Fruit fly (Drosophila melanogaster) whole organism, embryonic: Measurements from ENCODE around the gene CG10254.

Source experiments
- B-H1 ChIP-seq: fragments of 200-800 bp; sonication (Bioruptor generic); IDR thresholded peaks from 3 replicates; pipeline ENCODE4 v1.3.6; 2022; ENCODE audit warnings: missing biosample characterization, missing genetic modification characterization
- CG10462 ChIP-seq: fragments of 200-800 bp; sonication (Bioruptor generic); optimal IDR thresholded peaks from 2 replicates; lab custom pipeline; 2016; ENCODE audit warnings: missing biosample characterization, missing genetic modification characterization
- CG10654 ChIP-seq: fragments of 200-800 bp; sonication (Bioruptor generic); optimal IDR thresholded peaks from 2 replicates; lab custom pipeline; 2016; ENCODE audit warnings: missing biosample characterization, missing genetic modification characterization
- CG10979 ChIP-seq: fragments of 200-800 bp; sonication (Bioruptor generic); optimal IDR thresholded peaks from 2 replicates; lab custom pipeline; 2018; ENCODE audit warnings: missing biosample characterization, mild to moderate bottlenecking, missing genetic modification characterization, moderate library complexity
- CG13123 ChIP-seq: fragments of 200-800 bp; sonication (Bioruptor generic); optimal IDR thresholded peaks from 2 replicates; lab custom pipeline; 2016; ENCODE audit warnings: missing biosample characterization, missing genetic modification characterization
- CG17328 ChIP-seq: fragments of 200-800 bp; sonication (Bioruptor generic); IDR thresholded peaks from 2 replicates; pipeline ENCODE4 v1.3.6; 2022; ENCODE audit warnings: missing biosample characterization, missing genetic modification characterization
- CG17802 ChIP-seq: fragments of 200-800 bp; sonication (Bioruptor generic); optimal IDR thresholded peaks from 2 replicates; lab custom pipeline; 2018; ENCODE audit warnings: missing biosample characterization, mild to moderate bottlenecking, missing genetic modification characterization, moderate library complexity
- CG18262 ChIP-seq: fragments of 200-800 bp; optimal IDR thresholded peaks from 3 replicates; lab custom pipeline; 2019; ENCODE audit warnings: missing biosample characterization, mild to moderate bottlenecking, missing genetic modification characterization, moderate library complexity
- CG2116 ChIP-seq: fragments of 200-800 bp; sonication (Bioruptor generic); optimal IDR thresholded peaks from 3 replicates; lab custom pipeline; 2018; ENCODE audit warnings: missing biosample characterization, mild to moderate bottlenecking, missing genetic modification characterization
- CG2712 ChIP-seq: fragments of 200-800 bp; optimal IDR thresholded peaks from 3 replicates; lab custom pipeline; 2019; ENCODE audit warnings: missing biosample characterization, mild to moderate bottlenecking, missing genetic modification characterization, moderate library complexity
- CG2889 ChIP-seq: fragments of 200-800 bp; sonication (Bioruptor generic); IDR thresholded peaks from 3 replicates; pipeline ENCODE4 v1.3.6; 2022; ENCODE audit warnings: missing biosample characterization, missing genetic modification characterization
- CG3065 ChIP-seq: fragments of 200-800 bp; sonication (Bioruptor generic); optimal IDR thresholded peaks from 2 replicates; lab custom pipeline; 2016; ENCODE audit warnings: missing biosample characterization, missing genetic modification characterization
- CG3281 ChIP-seq: fragments of 200-800 bp; sonication (Bioruptor generic); optimal IDR thresholded peaks from 3 replicates; lab custom pipeline; 2017; ENCODE audit warnings: missing biosample characterization, mild to moderate bottlenecking, missing genetic modification characterization
- CG3726 ChIP-seq: fragments of 200-800 bp; sonication (Bioruptor generic); IDR thresholded peaks from 3 replicates; pipeline ENCODE4, ENCODE4 v1.3.6; 2022; ENCODE audit warnings: missing biosample characterization, missing genetic modification characterization
- CG42726 ChIP-seq: fragments of 200-800 bp; sonication (Bioruptor generic); IDR thresholded peaks from 2 replicates; pipeline ENCODE4 v1.3.6; 2022; ENCODE audit warnings: missing biosample characterization, missing genetic modification characterization; ENCODE audit not compliant: partially characterized antibody
- CG6175 ChIP-seq: fragments of 200-800 bp; sonication (Bioruptor generic); IDR thresholded peaks from 3 replicates; pipeline ENCODE4 v1.3.6; 2022; ENCODE audit warnings: missing biosample characterization, missing genetic modification characterization
- CG7839 ChIP-seq: fragments of 200-800 bp; sonication (Bioruptor generic); optimal IDR thresholded peaks from 3 replicates; lab custom pipeline; 2018; ENCODE audit warnings: missing biosample characterization, mild to moderate bottlenecking, missing genetic modification characterization, moderate library complexity
- CG9727 ChIP-seq: fragments of 200-800 bp; sonication (Bioruptor generic); optimal IDR thresholded peaks from 3 replicates; lab custom pipeline; 2017; ENCODE audit warnings: missing biosample characterization, mild to moderate bottlenecking, missing genetic modification characterization
- HLH3B ChIP-seq: fragments of 200-800 bp; sonication (Bioruptor generic); IDR thresholded peaks from 2 replicates; pipeline ENCODE4 v1.3.6; 2022; ENCODE audit warnings: missing biosample characterization, missing genetic modification characterization
- Hmr ChIP-seq: fragments of 200-800 bp; sonication (Bioruptor generic); optimal IDR thresholded peaks from 3 replicates; lab custom pipeline; 2017; ENCODE audit warnings: mild to moderate bottlenecking, missing biosample characterization, missing genetic modification reagents, missing genetic modification characterization
- Kr ChIP-seq: fragments of 200-800 bp; sonication (Bioruptor generic); optimal IDR thresholded peaks from 2 replicates; lab custom pipeline; 2017; ENCODE audit warnings: missing biosample characterization, mild to moderate bottlenecking, missing genetic modification characterization
- MESR4 ChIP-seq: fragments of 200-800 bp; sonication (Bioruptor generic); optimal IDR thresholded peaks from 2 replicates; lab custom pipeline; 2018; ENCODE audit warnings: missing biosample characterization, mild to moderate bottlenecking, missing genetic modification characterization, moderate library complexity
- Nf-YC ChIP-seq: fragments of 200-800 bp; optimal IDR thresholded peaks from 3 replicates; lab custom pipeline; 2019; ENCODE audit warnings: missing biosample characterization, mild to moderate bottlenecking, missing genetic modification characterization, moderate library complexity
- NfI ChIP-seq: fragments of 200-800 bp; sonication (Bioruptor generic); optimal IDR thresholded peaks from 3 replicates; lab custom pipeline; 2018; ENCODE audit warnings: missing biosample characterization, mild to moderate bottlenecking, missing genetic modification characterization, moderate library complexity
- Oli ChIP-seq: fragments of 200-800 bp; sonication (Bioruptor generic); optimal IDR thresholded peaks from 2 replicates; lab custom pipeline; 2018; ENCODE audit warnings: missing biosample characterization, mild to moderate bottlenecking, missing genetic modification characterization, moderate library complexity
- Optix ChIP-seq: fragments of 200-800 bp; sonication (Bioruptor generic); IDR thresholded peaks from 3 replicates; pipeline ENCODE4 v1.3.6; 2022; ENCODE audit warnings: missing biosample characterization, missing genetic modification characterization
- PHDP ChIP-seq: fragments of 200-800 bp; sonication (Bioruptor generic); optimal IDR thresholded peaks from 3 replicates; lab custom pipeline; 2018; ENCODE audit warnings: missing biosample characterization, mild to moderate bottlenecking, missing genetic modification characterization, moderate library complexity
- Sox100B ChIP-seq: fragments of 200-800 bp; sonication (Bioruptor generic); optimal IDR thresholded peaks from 3 replicates; lab custom pipeline; 2018; ENCODE audit warnings: missing biosample characterization, mild to moderate bottlenecking, missing genetic modification characterization
- ab ChIP-seq: fragments of 200-800 bp; sonication (Bioruptor generic); optimal IDR thresholded peaks from 2 replicates; lab custom pipeline; 2016; ENCODE audit warnings: missing biosample characterization, missing genetic modification characterization
- ara ChIP-seq: fragments of 200-800 bp; sonication (Bioruptor generic); IDR thresholded peaks from 2 replicates; pipeline ENCODE4 v1.3.6; 2022; ENCODE audit warnings: missing biosample characterization, missing genetic modification characterization
- ash1 ChIP-seq: fragments of 200-800 bp; sonication (Bioruptor generic); optimal IDR thresholded peaks from 2 replicates; lab custom pipeline; 2018; ENCODE audit warnings: missing biosample characterization, mild to moderate bottlenecking, missing genetic modification characterization
- cato ChIP-seq: fragments of 200-800 bp; sonication (Bioruptor generic); optimal IDR thresholded peaks from 2 replicates; lab custom pipeline; 2016; ENCODE audit warnings: missing biosample characterization, missing genetic modification characterization, borderline replicate concordance
- dan ChIP-seq: fragments of 200-800 bp; sonication (Bioruptor generic); IDR thresholded peaks from 2 replicates; pipeline ENCODE4 v1.3.6; 2022; ENCODE audit warnings: missing biosample characterization, missing genetic modification characterization
- esg ChIP-seq: fragments of 200-800 bp; sonication (Bioruptor generic); conservative IDR thresholded peaks from 2 replicates; pipeline ENCODE4 v1.3.6; 2022; ENCODE audit warnings: missing biosample characterization, missing genetic modification characterization
- fd3F ChIP-seq: fragments of 200-800 bp; sonication (Bioruptor generic); optimal IDR thresholded peaks from 2 replicates; lab custom pipeline; 2018; ENCODE audit warnings: missing biosample characterization, mild to moderate bottlenecking, missing genetic modification characterization, moderate library complexity
- ftz-f1 ChIP-seq: fragments of 200-800 bp; sonication (Bioruptor generic); optimal IDR thresholded peaks from 2 replicates; lab custom pipeline; 2016; ENCODE audit warnings: missing biosample characterization, missing genetic modification characterization
- hkb ChIP-seq, 2 experiments: fragments of 200-800 bp in 1 of 2; fragments of >200 bp in 1 of 2; sonication (Bioruptor generic) in 1 of 2; IDR thresholded peaks in 1 of 2; optimal IDR thresholded peaks in 1 of 2; 2 replicates each; pipeline versions ENCODE4 v1.3.6 to Lab custom; 2017 to 2022; ENCODE audit warnings: missing biosample characterization in 1 of 2, missing genetic modification characterization in 1 of 2
- hth ChIP-seq: fragments of >200 bp; optimal IDR thresholded peaks from 2 replicates; lab custom pipeline; 2017; ENCODE audit warnings: inconsistent platforms
- jumu ChIP-seq: fragments of 200-800 bp; sonication (Bioruptor generic); optimal IDR thresholded peaks from 3 replicates; lab custom pipeline; 2016; ENCODE audit warnings: missing biosample characterization, missing genetic modification characterization
- kah ChIP-seq: fragments of 200-800 bp; sonication (Bioruptor generic); optimal IDR thresholded peaks from 2 replicates; lab custom pipeline; 2018; ENCODE audit warnings: missing biosample characterization, mild to moderate bottlenecking, missing genetic modification characterization
- knrl ChIP-seq: fragments of 200-800 bp; sonication (Bioruptor generic); IDR thresholded peaks from 3 replicates; pipeline ENCODE4 v1.3.6; 2022; ENCODE audit warnings: missing biosample characterization, missing genetic modification characterization; ENCODE audit not compliant: partially characterized antibody
- lbe ChIP-seq: fragments of 200-800 bp; sonication (Bioruptor generic); optimal IDR thresholded peaks from 2 replicates; lab custom pipeline; 2016; ENCODE audit warnings: missing biosample characterization, mild to moderate bottlenecking, missing genetic modification characterization
- nerfin-2 ChIP-seq: fragments of 200-800 bp; sonication (Bioruptor generic); IDR thresholded peaks from 2 replicates; pipeline ENCODE4 v1.3.6; 2022; ENCODE audit warnings: missing biosample characterization, missing genetic modification characterization; ENCODE audit not compliant: partially characterized antibody
- psq ChIP-seq: fragments of 200-800 bp; sonication (Bioruptor generic); optimal IDR thresholded peaks from 2 replicates; lab custom pipeline; 2017; ENCODE audit warnings: missing biosample characterization, missing genetic modification characterization
- ro ChIP-seq: fragments of 200-800 bp; sonication (Bioruptor generic); IDR thresholded peaks from 2 replicates; pipeline ENCODE4 v1.3.6; 2022; ENCODE audit warnings: missing biosample characterization, missing genetic modification characterization
- seq ChIP-seq: fragments of 200-800 bp; sonication (Bioruptor generic); IDR thresholded peaks from 2 replicates; pipeline ENCODE4 v1.3.6; 2022; ENCODE audit warnings: missing biosample characterization, missing genetic modification characterization
- slou ChIP-seq: fragments of 200-800 bp; sonication (Bioruptor generic); optimal IDR thresholded peaks from 3 replicates; lab custom pipeline; 2016; ENCODE audit warnings: missing biosample characterization, missing genetic modification characterization
- sob ChIP-seq: fragments of 200-800 bp; sonication (Bioruptor generic); IDR thresholded peaks from 2 replicates; pipeline ENCODE4 v1.3.6; 2022; ENCODE audit warnings: missing biosample characterization, missing genetic modification characterization
- sqz ChIP-seq: fragments of 200-800 bp; sonication (Bioruptor generic); optimal IDR thresholded peaks from 3 replicates; lab custom pipeline; 2018; ENCODE audit warnings: missing biosample characterization, mild to moderate bottlenecking, missing genetic modification characterization
- stwl ChIP-seq: fragments of 200-800 bp; sonication (Bioruptor generic); optimal IDR thresholded peaks from 3 replicates; lab custom pipeline; 2018; ENCODE audit warnings: missing biosample characterization, mild to moderate bottlenecking, missing genetic modification characterization, moderate library complexity
- ttk ChIP-seq: fragments of 200-800 bp; sonication (Bioruptor generic); IDR thresholded peaks from 2 replicates; pipeline ENCODE4 v2.1.2; 2022; ENCODE audit warnings: missing biosample characterization, missing genetic modification characterization
- tx ChIP-seq: fragments of 200-800 bp; sonication (Bioruptor generic); optimal IDR thresholded peaks from 2 replicates; lab custom pipeline; 2016; ENCODE audit warnings: missing biosample characterization, missing genetic modification characterization

The CG10254 gene

DNA sequence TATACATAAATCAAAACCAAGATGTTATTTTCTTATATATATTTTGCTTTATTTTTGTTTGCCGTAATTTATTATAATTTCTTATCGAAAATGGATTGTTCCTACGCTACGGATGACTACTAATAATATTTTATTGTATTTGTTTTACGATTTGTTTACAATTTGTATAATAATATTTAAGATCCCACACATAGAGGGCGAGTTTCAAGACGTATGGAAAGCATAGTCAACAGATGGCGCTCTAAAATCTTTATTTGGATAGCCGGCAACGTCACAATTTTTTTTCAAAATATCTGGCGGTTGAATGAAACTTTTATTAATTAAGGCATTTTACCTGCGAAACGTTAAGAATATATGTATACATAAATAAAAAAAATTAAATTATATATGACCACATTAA, 27.2 kb upstream of the CG10254 start (continued):
- TF ChIP-seq sqz (GFP tag; lab: Kevin White, UChicago) (no peak), Hmr (GFP tag; lab: Kevin White, UChicago) (peak; percentile 76), CG2712 (peak; percentile 53), hkb (optimal IDR thresholded peaks at IDR 0.05; lab: Kevin White, UChicago) (no peak), hkb (GFP tag; IDR thresholded peaks at IDR 0.05; lab: Robert Waterston, UW) (no peak), CG3065 (GFP tag; lab: Kevin White, UChicago) (no peak), jumu (GFP tag; lab: Kevin White, UChicago) (no peak), slou (no peak), CG6175 (no peak), Oli (tag; lab: Kevin White, UChicago) (no peak), NfI (peak; percentile 45), CG2889 (no peak), CG10654 (GFP tag; lab: Kevin White, UChicago) (no peak), CG18262 (peak; percentile 26), CG17328 (GFP tag; lab: Robert Waterston, UW) (no peak), ftz-f1 (GFP tag; lab: Kevin White, UChicago) (no peak), psq (no peak), cato (GFP tag; lab: Kevin White, UChicago) (no peak), kah (no peak), CG13123 (GFP tag; lab: Kevin White, UChicago) (no peak), lbe (GFP tag; lab: Kevin White, UChicago) (peak; percentile 15), hth (lab: Kevin White, UChicago) (no peak), ro (GFP tag; lab: Robert Waterston, UW) (no peak), stwl (tag; lab: Kevin White, UChicago) (peak; percentile 77), ab (GFP tag; lab: Kevin White, UChicago) (no peak), nerfin-2 (no peak), MESR4 (GFP tag; lab: Kevin White, UChicago) (no peak), Sox100B (GFP tag; lab: Kevin White, UChicago) (no peak), CG42726 (GFP tag; lab: Robert Waterston, UW) (no peak), sob (GFP tag; lab: Robert Waterston, UW) (no peak), Nf-YC (tag; lab: Kevin White, UChicago) (peak; percentile 54), ttk (GFP tag; lab: Robert Waterston, UW) (no peak), HLH3B (no peak), knrl (GFP tag; lab: Robert Waterston, UW) (no peak; the same call in 2 of the 3 replicates), CG17802 (tag; lab: Kevin White, UChicago) (no peak), CG2116 (GFP tag; lab: Kevin White, UChicago) (peak; percentile 24), CG3281 (GFP tag; lab: Kevin White, UChicago) (peak; percentile 2), dan (GFP tag; lab: Robert Waterston, UW) (no peak), B-H1 (no peak), fd3F (peak; percentile 25), seq (GFP tag; lab: Robert Waterston, UW) (no peak), ara (GFP tag; lab: Robert Waterston, UW) (no peak), CG10462 (GFP tag; lab: Kevin White, UChicago) (no peak), CG9727 (GFP tag; lab: Kevin White, UChicago) (no peak), esg (no peak), CG3726 (no peak), Optix (no peak), CG7839 (tag; lab: Kevin White, UChicago) (peak; percentile 35), CG10979 (tag; lab: Kevin White, UChicago) (peak; percentile 24), Kr (GFP tag; lab: Kevin White, UChicago) (no peak), PHDP (tag; lab: Kevin White, UChicago) (peak; percentile 64), ash1 (GFP tag; lab: Kevin White, UChicago) (no peak), tx (GFP tag; lab: Kevin White, UChicago) (no peak)
